Worm (Caenorhabditis elegans): ENCODE measurements around the gene T10C6.6.

The T10C6.6 gene

DNA sequence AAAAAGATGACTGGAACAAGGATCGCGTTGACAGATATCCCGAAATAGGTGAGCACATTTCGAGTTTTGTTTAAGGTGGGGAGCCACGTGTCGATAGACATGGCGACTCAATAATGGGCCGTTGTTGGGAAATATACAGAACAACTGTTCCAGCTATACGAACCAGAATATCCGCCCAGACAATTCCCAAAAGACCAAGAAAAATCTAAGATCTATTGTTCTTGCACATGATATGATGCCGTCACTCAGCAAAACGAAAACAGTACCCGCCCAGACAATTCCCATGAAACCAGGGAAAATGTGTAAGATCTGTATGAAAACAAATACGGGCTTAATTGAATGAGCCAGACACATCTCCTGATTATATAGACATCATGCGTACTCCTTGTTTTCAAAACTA lies 16.6 kb upstream of the T10C6.6 start, which contains the start of gene str-231:
Gene str-231, minus strand, starts transcription at position 101 of the 400 bp plus-strand sequence.
- TF ChIP-seq flt-1 (GFP tag; IDR thresholded peaks at IDR 0.05) (no peak), ztf-29 (GFP tag; IDR thresholded peaks at IDR 0.05) (no peak), klf-2 (GFP tag; conservative IDR thresholded peaks at IDR 0.05) (no peak), ztf-23 (GFP tag; IDR thresholded peaks at IDR 0.05) (no peak), tab-1 (GFP tag; IDR thresholded peaks at IDR 0.05) (no peak), T22C8.4 (GFP tag; IDR thresholded peaks at IDR 0.05) (no peak), med-1 (GFP tag; optimal IDR thresholded peaks at IDR 0.05; ENCODE audit: insufficient read depth) (no peak), cog-1 (tag; optimal IDR thresholded peaks at IDR 0.05) (no peak), ref-1 (GFP tag; conservative IDR thresholded peaks at IDR 0.05) (no peak)

DNA sequence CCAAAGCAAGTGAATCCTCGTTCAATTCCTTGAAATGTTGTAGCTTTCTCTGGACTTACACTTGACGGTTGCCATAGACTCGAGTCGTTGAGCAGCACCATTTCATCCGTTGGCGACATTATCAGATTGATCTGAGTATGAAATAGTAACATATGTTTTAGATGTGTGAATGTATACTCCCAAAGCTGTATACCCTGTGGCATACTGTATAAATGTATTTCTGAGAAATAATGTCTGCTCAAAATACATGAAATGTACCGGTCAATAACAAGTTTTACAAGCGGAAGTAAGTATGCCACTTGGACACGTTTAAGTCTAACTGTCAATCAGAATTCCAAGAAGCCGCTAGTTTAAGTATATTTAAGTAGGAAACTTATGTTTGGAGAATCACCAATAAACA lies 14.6 kb upstream of the T10C6.6 start, which contains the start of gene str-233:
Gene str-233, minus strand, starts transcription at position 101 of the 400 bp plus-strand sequence.
- TF ChIP-seq ref-1 (GFP tag; conservative IDR thresholded peaks at IDR 0.05) (no peak), med-1 (GFP tag; optimal IDR thresholded peaks at IDR 0.05; ENCODE audit: insufficient read depth) (no peak), klf-2 (GFP tag; conservative IDR thresholded peaks at IDR 0.05) (no peak)

DNA sequence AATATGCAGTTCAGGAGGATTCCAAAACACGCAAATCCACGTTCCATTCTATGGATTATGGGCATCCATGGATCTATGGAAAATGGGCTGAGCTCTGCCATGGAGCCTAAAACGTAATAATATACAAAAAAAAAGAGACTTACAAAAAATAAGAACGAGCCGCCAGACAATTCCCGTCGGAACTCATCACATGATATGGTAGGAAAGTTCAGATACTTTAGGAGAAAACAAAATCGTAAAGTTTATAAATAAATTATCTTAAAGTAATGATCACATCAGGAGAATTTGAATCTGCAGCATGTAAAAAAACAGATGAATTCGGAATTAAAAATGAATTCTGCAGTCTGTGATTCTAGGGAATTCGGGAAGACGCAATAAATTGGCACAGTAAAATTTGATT lies 8.5 kb upstream of the T10C6.6 start, which contains the start of gene str-232:
Gene str-232, minus strand, starts transcription at position 101 of the 400 bp plus-strand sequence.
- no peak for TF ChIP-seq tab-1 (GFP tag; IDR thresholded peaks at IDR 0.05)

DNA sequence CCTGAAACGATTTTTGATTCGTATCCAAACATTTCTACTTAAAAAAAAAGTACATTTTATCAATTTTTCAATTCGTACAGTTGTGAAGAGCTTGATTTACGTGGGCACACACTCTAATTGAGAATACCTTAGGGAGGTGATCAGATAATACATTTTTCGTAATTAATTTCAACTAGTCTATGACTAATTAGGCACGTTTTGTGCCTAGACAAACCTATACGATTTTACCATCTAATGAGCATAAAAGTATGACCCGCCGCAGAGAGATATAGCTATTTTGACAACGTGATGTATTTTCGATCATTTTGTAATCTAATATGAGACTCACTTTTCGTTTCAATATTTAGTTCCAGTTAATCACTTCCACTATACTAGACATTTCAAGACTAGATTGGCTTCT lies 7.1 kb upstream of the T10C6.6 start:
- TF ChIP-seq med-1 (GFP tag; optimal IDR thresholded peaks at IDR 0.05; ENCODE audit: insufficient read depth) = no peak
- TF ChIP-seq T22C8.4 (GFP tag; IDR thresholded peaks at IDR 0.05) = no peak
- no peak for TF ChIP-seq tab-1 (GFP tag; IDR thresholded peaks at IDR 0.05)
- TF ChIP-seq klf-2 (GFP tag; conservative IDR thresholded peaks at IDR 0.05) = no peak
- TF ChIP-seq ztf-23 (GFP tag; IDR thresholded peaks at IDR 0.05) = no peak
- TF ChIP-seq ztf-29 (GFP tag; IDR thresholded peaks at IDR 0.05) = no peak
- TF ChIP-seq ref-1 (GFP tag; conservative IDR thresholded peaks at IDR 0.05) = no peak
- no peak for TF ChIP-seq cog-1 (tag; optimal IDR thresholded peaks at IDR 0.05)
- no peak for TF ChIP-seq flt-1 (GFP tag; IDR thresholded peaks at IDR 0.05)

DNA sequence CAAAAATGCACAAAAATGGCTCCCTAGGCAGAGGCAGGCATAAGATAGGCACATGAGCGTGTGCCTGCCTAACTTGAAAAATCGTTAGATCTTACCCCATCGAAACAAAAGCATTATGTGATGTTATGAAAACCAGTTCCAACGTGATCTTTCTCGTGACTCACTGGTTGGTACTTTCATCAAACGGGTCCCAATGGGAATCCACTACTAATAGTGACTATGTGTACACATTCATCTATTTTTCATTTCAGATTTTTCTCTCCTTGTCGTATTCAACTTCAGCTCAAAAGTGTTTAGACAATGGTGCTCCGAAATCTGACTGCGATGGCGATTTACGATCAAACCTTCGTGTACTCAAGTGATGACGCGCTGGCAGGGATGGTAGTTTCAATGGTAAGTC lies 6.5 kb upstream of the T10C6.6 start, which contains the start of gene srx-43:
Gene srx-43, plus strand, starts transcription at position 301 of the 400 bp plus-strand sequence.
- TF ChIP-seq flt-1 (GFP tag; IDR thresholded peaks at IDR 0.05) (no peak), ref-1 (GFP tag; conservative IDR thresholded peaks at IDR 0.05) (no peak), T22C8.4 (GFP tag; IDR thresholded peaks at IDR 0.05) (no peak), ztf-23 (GFP tag; IDR thresholded peaks at IDR 0.05) (no peak), tab-1 (GFP tag; IDR thresholded peaks at IDR 0.05) (no peak), cog-1 (tag; optimal IDR thresholded peaks at IDR 0.05) (no peak), klf-2 (GFP tag; conservative IDR thresholded peaks at IDR 0.05) (no peak), ztf-29 (GFP tag; IDR thresholded peaks at IDR 0.05) (no peak), med-1 (GFP tag; optimal IDR thresholded peaks at IDR 0.05; ENCODE audit: insufficient read depth) (no peak)

DNA sequence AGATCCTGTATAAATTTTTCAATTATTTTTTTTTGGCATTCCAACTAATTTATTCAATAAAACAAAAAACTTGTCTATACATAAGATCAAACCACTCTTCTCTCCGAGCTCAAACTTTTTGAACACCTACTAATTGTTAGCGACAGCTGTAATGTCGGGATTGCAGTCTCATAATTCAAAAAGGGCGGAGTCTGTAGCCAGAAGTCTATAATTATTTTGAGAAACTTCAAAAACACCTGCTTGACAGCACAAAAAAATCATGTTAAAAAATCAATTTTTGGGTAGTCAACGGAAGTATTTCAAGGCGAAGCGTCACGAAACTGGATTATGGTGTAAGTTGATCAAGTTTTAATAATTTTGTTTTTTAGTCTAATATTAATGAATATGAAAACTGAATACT lies 4.1 kb upstream of the T10C6.6 start, which contains the start of gene srx-44:
Gene srx-44, plus strand, starts transcription at position 301 of the 400 bp plus-strand sequence.
- TF ChIP-seq med-1 (GFP tag; optimal IDR thresholded peaks at IDR 0.05; ENCODE audit: insufficient read depth) (no peak), tab-1 (GFP tag; IDR thresholded peaks at IDR 0.05) (no peak), cog-1 (tag; optimal IDR thresholded peaks at IDR 0.05) (no peak), T22C8.4 (GFP tag; IDR thresholded peaks at IDR 0.05) (no peak), ref-1 (GFP tag; conservative IDR thresholded peaks at IDR 0.05) (no peak)

DNA sequence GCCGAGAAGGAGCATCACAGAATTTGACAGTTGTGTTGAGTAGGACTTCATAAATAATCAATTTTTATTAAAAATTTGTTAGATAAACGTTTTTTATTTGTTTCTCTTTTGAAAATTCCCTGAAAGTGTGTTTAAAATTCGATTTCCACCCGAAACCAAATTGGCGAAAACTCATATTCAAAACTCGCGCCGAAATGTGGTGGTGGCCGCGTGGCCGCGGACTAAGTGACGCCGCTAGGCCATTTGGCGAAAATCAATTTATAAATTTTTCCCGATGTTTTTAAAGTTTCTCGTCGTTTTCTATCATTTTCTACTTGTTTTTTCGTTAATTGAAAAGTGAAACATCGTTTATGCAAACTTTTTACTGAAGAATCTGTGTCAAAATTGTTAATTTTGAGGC lies 1.5 kb upstream of the T10C6.6 start:
- TF ChIP-seq cog-1 (tag; optimal IDR thresholded peaks at IDR 0.05) = peak; percentile 30
- no peak for TF ChIP-seq ref-1 (GFP tag; conservative IDR thresholded peaks at IDR 0.05)
- 0 out of 2 replicates have a peak, but pooled peaks have one; percentile 40 for TF ChIP-seq ztf-23 (GFP tag; IDR thresholded peaks at IDR 0.05)
- TF ChIP-seq ztf-29 (GFP tag; IDR thresholded peaks at IDR 0.05) = no peak
- no peak; the same call in 1 of the 2 replicates for TF ChIP-seq T22C8.4 (GFP tag; IDR thresholded peaks at IDR 0.05)
- no peak for TF ChIP-seq med-1 (GFP tag; optimal IDR thresholded peaks at IDR 0.05; ENCODE audit: insufficient read depth)
- TF ChIP-seq tab-1 (GFP tag; IDR thresholded peaks at IDR 0.05) = no peak
- TF ChIP-seq flt-1 (GFP tag; IDR thresholded peaks at IDR 0.05) = peak; percentile 61
- TF ChIP-seq klf-2 (GFP tag; conservative IDR thresholded peaks at IDR 0.05) = no peak

DNA sequence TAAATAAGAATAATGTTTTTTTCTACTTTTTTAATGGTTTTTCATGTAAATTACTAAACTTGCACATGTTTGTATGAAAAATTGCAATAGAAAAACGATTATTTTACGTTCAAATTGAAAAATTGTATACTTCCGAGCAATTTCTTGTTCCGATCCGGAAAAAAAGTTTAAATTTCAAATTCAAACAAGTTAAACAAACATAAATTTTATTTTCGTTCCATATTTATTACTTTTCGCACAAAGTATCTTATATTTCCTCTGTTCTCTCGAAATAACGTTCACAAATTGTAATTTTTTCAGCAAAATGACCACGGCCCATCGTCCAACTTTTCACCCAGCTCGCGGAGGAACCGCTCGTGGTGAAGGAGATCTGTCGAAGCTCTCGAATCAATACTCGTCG lies 1.1 kb upstream of the T10C6.6 start, which contains the start of gene cwc-15:
Gene cwc-15, plus strand, starts transcription at position 301 of the 400 bp plus-strand sequence.
- TF ChIP-seq tab-1 (GFP tag; IDR thresholded peaks at IDR 0.05) = no peak

DNA sequence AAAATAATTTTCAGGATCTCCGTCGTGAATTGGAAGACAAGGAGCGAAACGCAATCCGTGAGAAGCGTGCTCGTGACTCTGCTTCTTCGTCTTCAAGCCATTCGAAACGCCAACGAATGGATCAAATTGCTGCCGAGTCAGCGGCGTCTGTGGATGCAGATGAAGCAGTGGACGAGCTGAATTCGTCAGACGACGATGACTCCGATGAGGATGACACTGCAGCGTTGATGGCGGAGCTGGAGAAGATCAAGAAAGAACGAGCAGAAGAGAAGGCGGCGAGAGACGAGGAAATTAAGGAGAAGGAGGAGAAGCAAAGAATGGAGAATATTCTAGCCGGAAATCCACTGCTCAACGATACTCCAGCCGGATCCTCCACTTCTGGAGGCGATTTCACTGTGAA lies 567 bp upstream of the T10C6.6 start:
- TF ChIP-seq ztf-29 (GFP tag; IDR thresholded peaks at IDR 0.05) (no peak), T22C8.4 (GFP tag; IDR thresholded peaks at IDR 0.05) (no peak), med-1 (GFP tag; optimal IDR thresholded peaks at IDR 0.05; ENCODE audit: insufficient read depth) (no peak), ref-1 (GFP tag; conservative IDR thresholded peaks at IDR 0.05) (no peak)

DNA sequence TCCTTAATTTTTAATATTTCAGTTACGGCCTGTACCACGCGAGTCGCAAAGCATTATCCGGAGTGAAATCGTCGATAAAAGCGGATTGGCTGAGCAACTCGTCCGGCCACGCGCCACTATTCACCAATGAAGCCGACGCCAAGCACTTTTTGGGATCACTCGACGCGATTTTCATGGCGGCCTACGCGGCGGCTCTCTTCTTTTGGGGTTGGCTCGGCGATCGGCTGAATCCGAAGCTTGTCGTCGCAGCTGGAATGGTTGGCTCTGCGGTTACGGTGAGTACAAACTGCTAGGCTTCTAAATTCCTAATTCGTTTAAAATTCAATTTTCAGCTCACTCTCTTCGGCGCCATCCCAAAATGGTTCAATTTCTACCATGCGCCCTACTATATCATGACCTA lies 791 bp downstream of the T10C6.6 start:
- TF ChIP-seq ztf-29 (GFP tag; IDR thresholded peaks at IDR 0.05) = no peak
- TF ChIP-seq tab-1 (GFP tag; IDR thresholded peaks at IDR 0.05) = 0 out of 2 replicates have a peak, but pooled peaks have one; percentile 39

DNA sequence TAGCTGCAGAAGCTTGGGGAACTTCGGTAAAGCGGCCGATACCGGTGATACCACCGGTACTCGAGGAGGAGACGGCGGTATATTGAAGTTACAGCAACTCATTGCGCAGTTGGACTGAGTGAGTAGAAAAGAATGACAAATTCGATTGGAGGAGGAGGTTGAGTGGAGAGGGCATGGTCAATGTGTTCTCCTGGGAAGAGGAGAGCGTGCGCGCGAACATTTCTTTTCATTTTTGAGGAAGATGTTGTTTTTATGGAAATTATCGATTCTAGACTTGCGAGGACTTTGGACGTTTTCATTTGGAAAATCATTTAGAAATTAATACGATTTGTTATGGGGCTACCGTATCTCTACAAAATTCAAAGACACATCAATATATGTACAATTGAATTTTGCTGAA lies 5.1 kb downstream of the T10C6.6 start:
- no peak for TF ChIP-seq flt-1 (GFP tag; IDR thresholded peaks at IDR 0.05)
- TF ChIP-seq T22C8.4 (GFP tag; IDR thresholded peaks at IDR 0.05) = no peak
- TF ChIP-seq klf-2 (GFP tag; conservative IDR thresholded peaks at IDR 0.05) = no peak

Measured in whole organism, midembryonic.